Worm (Caenorhabditis elegans) whole organism, L4 larva: ENCODE data around the gene ZK370.4.

Experiments
- F10B5.3 ChIP-seq: sonication (generic microtip); optimal IDR thresholded peaks from 2 replicates; lab custom pipeline; 2016; ENCODE audit warnings: mild to moderate bottlenecking, missing genetic modification characterization, missing compliant biosample characterization
- F49E8.2 ChIP-seq: sonication (generic microtip); optimal IDR thresholded peaks from 2 replicates; lab custom pipeline; 2016; ENCODE audit warnings: missing compliant biosample characterization, mild to moderate bottlenecking, missing genetic modification characterization, borderline replicate concordance
- ceh-82 ChIP-seq: sonication (generic microtip); optimal IDR thresholded peaks from 2 replicates; lab custom pipeline; 2017; ENCODE audit warnings: missing biosample characterization, missing genetic modification characterization
- cey-2 ChIP-seq: sonication (generic microtip); optimal IDR thresholded peaks from 3 replicates; lab custom pipeline; 2017; ENCODE audit warnings: missing genetic modification characterization, mild to moderate bottlenecking, missing compliant biosample characterization, antibody characterized with exemption, borderline replicate concordance; ENCODE audit not compliant: insufficient read depth
- jun-1 ChIP-seq: fragments of 150-350 bp; optimal IDR thresholded peaks from 2 replicates; lab custom pipeline; 2014; ENCODE audit warnings: missing biosample characterization, missing genetic modification reagents, missing genetic modification characterization
- set-16 ChIP-seq: fragments of 200-800 bp; sonication (Bioruptor generic); IDR thresholded peaks from 2 replicates; pipeline ENCODE4 v1.3.6; 2022; ENCODE audit warnings: missing genetic modification reagents, missing genetic modification characterization, missing compliant biosample characterization

- TF ChIP-seq F10B5.3 (tag; lab: Kevin White, UChicago) (no peak), ceh-82 (tag; lab: Kevin White, UChicago) (no peak), jun-1 (tag; lab: Kevin White, UChicago) (no peak), set-16 (GFP tag; lab: Robert Waterston, UW) (no peak), F49E8.2 (tag; lab: Kevin White, UChicago) (no peak), cey-2 (no peak)
These were observed 36.7 kb upstream of the ZK370.4 start, which contains the start of gene mtss-1 for ce11 chrIII:8767889-8768361.
